Worm (Caenorhabditis elegans) whole organism, young adult: ENCODE data around the gene F57G4.1.
A peak's percentile ranks its signal among the peaks of the same experiment; 100 is the strongest.

Experiments
- B0336.3 ChIP-seq: fragments of 200-800 bp; sonication (Bioruptor generic); IDR thresholded peaks from 2 replicates; pipeline ENCODE4 v1.3.6; 2022; ENCODE audit warnings: missing genetic modification characterization, missing compliant biosample characterization
- F22D6.2 ChIP-seq: sonication (generic microtip); optimal IDR thresholded peaks from 2 replicates; lab custom pipeline; 2016; ENCODE audit warnings: mild to moderate bottlenecking, missing genetic modification characterization, missing compliant biosample characterization
- F23B12.7 ChIP-seq: sonication (generic microtip); optimal IDR thresholded peaks from 2 replicates; lab custom pipeline; 2017; ENCODE audit warnings: missing genetic modification characterization, mild to moderate bottlenecking, missing compliant biosample characterization, antibody characterized with exemption, moderate library complexity; ENCODE audit not compliant: insufficient read depth
- F39B2.1 ChIP-seq: fragments of 200-800 bp; sonication (Bioruptor generic); IDR thresholded peaks from 2 replicates; pipeline ENCODE4 v1.3.6; 2022; ENCODE audit warnings: missing genetic modification reagents, missing genetic modification characterization, missing compliant biosample characterization
- F55B11.4 ChIP-seq: sonication (generic microtip); optimal IDR thresholded peaks from 2 replicates; lab custom pipeline; 2016; ENCODE audit warnings: missing compliant biosample characterization, missing genetic modification characterization, borderline replicate concordance; ENCODE audit not compliant: insufficient read depth
- F57C9.4 ChIP-seq: sonication (generic microtip); optimal IDR thresholded peaks from 2 replicates; lab custom pipeline; 2017; ENCODE audit warnings: mild to moderate bottlenecking, missing genetic modification characterization, missing compliant biosample characterization
- Y56A3A.18 ChIP-seq: fragments of 200-800 bp; sonication (Bioruptor generic); IDR thresholded peaks from 2 replicates; pipeline ENCODE4 v1.3.6; 2022; ENCODE audit warnings: missing genetic modification reagents, missing genetic modification characterization, missing compliant biosample characterization
- Y95B8A.8 ChIP-seq: fragments of 200-800 bp; sonication (Bioruptor generic); IDR thresholded peaks from 2 replicates; pipeline ENCODE4 v1.3.6; 2022; ENCODE audit warnings: missing genetic modification reagents, missing genetic modification characterization, missing compliant biosample characterization
- ZK185.1 ChIP-seq: sonication (generic microtip); optimal IDR thresholded peaks from 2 replicates; lab custom pipeline; 2016; ENCODE audit warnings: mild to moderate bottlenecking, missing genetic modification characterization, missing compliant biosample characterization; ENCODE audit not compliant: poor library complexity, severe bottlenecking
- aptf-2 ChIP-seq: fragments of 200-800 bp; sonication (Bioruptor generic); conservative IDR thresholded peaks from 2 replicates; pipeline ENCODE4 v1.3.6; 2022; ENCODE audit warnings: missing genetic modification reagents, missing genetic modification characterization, missing compliant biosample characterization
- atf-7 ChIP-seq: sonication (generic microtip); optimal IDR thresholded peaks from 2 replicates; lab custom pipeline; 2017; ENCODE audit warnings: mild to moderate bottlenecking, missing genetic modification characterization, missing compliant biosample characterization
- attf-5 ChIP-seq: fragments of 200-800 bp; sonication (Bioruptor generic); optimal IDR thresholded peaks from 2 replicates; lab custom pipeline; 2018; ENCODE audit warnings: mild to moderate bottlenecking, missing genetic modification characterization, missing compliant biosample characterization
- cebp-1 ChIP-seq, 2 experiments: fragments of 200-800 bp in 1 of 2; sonication (Bioruptor generic) in 1 of 2; sonication (generic microtip) in 1 of 2; IDR thresholded peaks in 1 of 2; optimal IDR thresholded peaks in 1 of 2; 2 replicates each; pipeline versions ENCODE4 v1.3.6 to Lab custom; 2017 to 2022; ENCODE audit warnings: missing compliant biosample characterization in 2 of 2, missing genetic modification characterization in 2 of 2, mild to moderate bottlenecking in 1 of 2, missing genetic modification reagents in 1 of 2, moderate library complexity in 1 of 2
- dox-1 ChIP-seq: fragments of 200-800 bp; sonication (Bioruptor generic); IDR thresholded peaks from 2 replicates; pipeline ENCODE4 v1.3.6; 2022; ENCODE audit warnings: missing genetic modification reagents, missing genetic modification characterization, missing compliant biosample characterization
- dpl-1 ChIP-seq: fragments of 150-350 bp; optimal IDR thresholded peaks from 2 replicates; lab custom pipeline; 2014; ENCODE audit warnings: missing biosample characterization, missing genetic modification reagents, missing genetic modification characterization
- egl-44 ChIP-seq: fragments of 200-800 bp; sonication (Bioruptor generic); IDR thresholded peaks from 2 replicates; pipeline ENCODE4 v1.3.6; 2022; ENCODE audit warnings: missing genetic modification reagents, missing genetic modification characterization, missing compliant biosample characterization
- ets-4 ChIP-seq: fragments of 200-800 bp; sonication (Bioruptor generic); optimal IDR thresholded peaks from 2 replicates; lab custom pipeline; 2018; ENCODE audit warnings: mild to moderate bottlenecking, missing genetic modification characterization, missing compliant biosample characterization
- hlh-12 ChIP-seq: sonication (generic microtip); optimal IDR thresholded peaks from 2 replicates; lab custom pipeline; 2016; ENCODE audit warnings: missing genetic modification characterization, missing compliant biosample characterization
- hlh-26 ChIP-seq: fragments of 200-800 bp; sonication (Bioruptor generic); conservative IDR thresholded peaks from 2 replicates; pipeline ENCODE4 v1.3.6; 2022; ENCODE audit warnings: missing genetic modification reagents, missing genetic modification characterization, missing compliant biosample characterization
- hmg-1.2 ChIP-seq: fragments of 200-800 bp; sonication (Bioruptor generic); IDR thresholded peaks from 2 replicates; pipeline ENCODE4 v1.3.6; 2022; ENCODE audit warnings: missing genetic modification reagents, missing genetic modification characterization, missing compliant biosample characterization
- hmg-20 ChIP-seq: fragments of 200-800 bp; sonication (Bioruptor generic); IDR thresholded peaks from 2 replicates; pipeline ENCODE4 v1.3.6; 2022; ENCODE audit warnings: missing genetic modification reagents, missing genetic modification characterization, missing compliant biosample characterization
- lag-1 ChIP-seq: fragments of 200-800 bp; sonication (Bioruptor generic); IDR thresholded peaks from 2 replicates; pipeline ENCODE4 v1.3.6; 2022; ENCODE audit warnings: missing genetic modification reagents, missing genetic modification characterization, missing compliant biosample characterization
- let-607 ChIP-seq, 2 experiments: fragments of 200-800 bp in 1 of 2; sonication (Bioruptor generic) in 1 of 2; sonication (generic microtip) in 1 of 2; optimal IDR thresholded peaks; 2 replicates each; lab custom pipeline; 2016 to 2018; ENCODE audit warnings: mild to moderate bottlenecking in 2 of 2, missing compliant biosample characterization in 2 of 2, missing genetic modification characterization in 2 of 2, moderate library complexity in 2 of 2, missing genotype in 1 of 2
- lin-26 ChIP-seq: fragments of 200-800 bp; sonication (Bioruptor generic); IDR thresholded peaks from 2 replicates; pipeline ENCODE4 v1.3.6; 2022; ENCODE audit warnings: missing genetic modification reagents, missing genetic modification characterization, missing compliant biosample characterization
- lsy-27 ChIP-seq: sonication (generic microtip); optimal IDR thresholded peaks from 2 replicates; lab custom pipeline; 2017; ENCODE audit warnings: missing genetic modification characterization, mild to moderate bottlenecking, missing compliant biosample characterization, antibody characterized with exemption, missing genotype, borderline replicate concordance; ENCODE audit not compliant: insufficient read depth
- madf-10 ChIP-seq: sonication (generic microtip); optimal IDR thresholded peaks from 2 replicates; lab custom pipeline; 2016; ENCODE audit warnings: mild to moderate bottlenecking, missing genetic modification characterization, missing compliant biosample characterization
- mes-4 ChIP-seq: sonication (generic microtip); optimal IDR thresholded peaks from 2 replicates; lab custom pipeline; 2016; ENCODE audit warnings: missing genotype, missing genetic modification characterization, missing compliant biosample characterization
- nfya-1 ChIP-seq: sonication (generic microtip); optimal IDR thresholded peaks from 2 replicates; lab custom pipeline; 2017; ENCODE audit warnings: antibody characterized with exemption, missing compliant biosample characterization, missing genetic modification characterization, borderline replicate concordance; ENCODE audit not compliant: insufficient read depth
- nfyb-1 ChIP-seq: fragments of 200-800 bp; sonication (Bioruptor generic); IDR thresholded peaks from 2 replicates; pipeline ENCODE4 v1.3.6; 2022; ENCODE audit warnings: missing genetic modification reagents, missing genetic modification characterization, missing compliant biosample characterization
- nhr-80 ChIP-seq: sonication (generic microtip); optimal IDR thresholded peaks from 2 replicates; lab custom pipeline; 2016; ENCODE audit warnings: missing genetic modification characterization, missing compliant biosample characterization
- nhr-90 ChIP-seq: sonication (generic microtip); optimal IDR thresholded peaks from 2 replicates; lab custom pipeline; 2016; ENCODE audit warnings: missing genotype, mild to moderate bottlenecking, missing genetic modification characterization, missing compliant biosample characterization
- pha-4 ChIP-seq: fragments of 150-350 bp; sonication (generic microtip); optimal IDR thresholded peaks from 2 replicates; lab custom pipeline; 2014; ENCODE audit warnings: missing biosample characterization, missing genetic modification reagents, missing genetic modification characterization
- rpc-1 ChIP-seq, 2 experiments: fragments of 150-350 bp in 1 of 2; sonication (generic microtip) in 1 of 2; optimal IDR thresholded peaks; 2 replicates each; lab custom pipeline; 2014 to 2018; ENCODE audit warnings: missing biosample characterization in 1 of 2, missing genetic modification characterization in 1 of 2, missing genetic modification reagents in 1 of 2, missing genotype in 1 of 2
- snpc-4 ChIP-seq, 5 experiments: fragments of 150-350 bp in 1 of 5; sonication (generic microtip) in 4 of 5; optimal IDR thresholded peaks; 2 replicates each; lab custom pipeline; 2014 to 2018; ENCODE audit warnings: missing genetic modification characterization in 5 of 5, missing biosample characterization in 3 of 5, antibody characterized with exemption in 2 of 5, mild to moderate bottlenecking in 2 of 5, missing compliant biosample characterization in 2 of 5, missing genotype in 2 of 5, moderate library complexity in 2 of 5, missing genetic modification reagents in 1 of 5
- sptf-2 ChIP-seq: fragments of 200-800 bp; sonication (Bioruptor generic); optimal IDR thresholded peaks from 2 replicates; lab custom pipeline; 2018; ENCODE audit warnings: mild to moderate bottlenecking, missing genetic modification characterization, missing compliant biosample characterization
- tbp1 ChIP-seq: fragments of 200-800 bp; sonication (Bioruptor generic); optimal IDR thresholded peaks from 2 replicates; lab custom pipeline; 2018; ENCODE audit warnings: mild to moderate bottlenecking, missing genetic modification characterization, missing compliant biosample characterization
- unc-130 ChIP-seq: sonication (generic microtip); optimal IDR thresholded peaks from 2 replicates; lab custom pipeline; 2016; ENCODE audit warnings: missing genetic modification reagents, missing genetic modification characterization, missing compliant biosample characterization
- unc-62 ChIP-seq: fragments of 150-350 bp; optimal IDR thresholded peaks from 2 replicates; lab custom pipeline; 2014; ENCODE audit warnings: missing biosample characterization, missing genetic modification reagents, missing genetic modification characterization
- ztf-22 ChIP-seq: fragments of 200-800 bp; sonication (Bioruptor generic); optimal IDR thresholded peaks from 2 replicates; lab custom pipeline; 2018; ENCODE audit warnings: mild to moderate bottlenecking, missing genetic modification characterization, moderate library complexity, missing compliant biosample characterization
- ztf-25 ChIP-seq: fragments of 200-800 bp; sonication (Bioruptor generic); IDR thresholded peaks from 2 replicates; pipeline ENCODE4 v1.3.6; 2022; ENCODE audit warnings: missing genetic modification reagents, missing genetic modification characterization, missing compliant biosample characterization
- ztf-3 ChIP-seq: fragments of 200-800 bp; sonication (Bioruptor generic); optimal IDR thresholded peaks from 2 replicates; lab custom pipeline; 2018; ENCODE audit warnings: mild to moderate bottlenecking, missing genetic modification characterization, missing compliant biosample characterization
- ztf-6 ChIP-seq: fragments of 200-800 bp; sonication (Bioruptor generic); IDR thresholded peaks from 2 replicates; pipeline ENCODE4 v1.3.6; 2022; ENCODE audit warnings: missing genetic modification reagents, missing genetic modification characterization, missing compliant biosample characterization

The F57G4.1 gene

ce11 chrV:17658824-17659223, 35.5 kb downstream of the F57G4.1 start (continued):
- TF ChIP-seq mes-4 (tag; lab: Kevin White, UChicago) = no peak

ce11 chrV:17659228-17659627, 35.9 kb downstream of the F57G4.1 start, which contains the start of gene fbxa-108:
Gene fbxa-108 (minus strand): TSS chrV:17659385.
- TF ChIP-seq pha-4 (peak; percentile 82), lsy-27 (no peak), F39B2.1 (no peak), egl-44 (GFP tag; lab: Robert Waterston, UW) (0 out of 2 replicates have a peak, but pooled peaks have one; percentile 46), F55B11.4 (tag; lab: Kevin White, UChicago) (no peak), snpc-4 (GFP tag; optimal IDR thresholded peaks at IDR 0.05; lab: Kevin White, UChicago) (no peak), snpc-4 (tag; optimal IDR thresholded peaks at IDR 0.05; lab: Kevin White, UChicago) (peak in 3 of 4 experiments; percentile 45 to 71 (median 61)), nfyb-1 (GFP tag; lab: Robert Waterston, UW) (peak; percentile 60; the same call in 1 of the 2 replicates), attf-5 (peak; percentile 13), dox-1 (GFP tag; lab: Robert Waterston, UW) (peak; percentile 55; the same call in 1 of the 2 replicates), madf-10 (tag; lab: Kevin White, UChicago) (peak; percentile 33), ZK185.1 (tag; lab: Kevin White, UChicago) (no peak), let-607 (tag; optimal IDR thresholded peaks at IDR 0.05; lab: Kevin White, UChicago) (peak; percentile 14 to 35), unc-130 (GFP tag; lab: Kevin White, UChicago) (no peak), ets-4 (GFP tag; lab: Kevin White, UChicago) (peak; percentile 67), cebp-1 (GFP tag; IDR thresholded peaks at IDR 0.05; lab: Robert Waterston, UW) (peak; percentile 97), cebp-1 (tag; optimal IDR thresholded peaks at IDR 0.05; lab: Kevin White, UChicago) (peak; percentile 97), unc-62 (GFP tag; lab: Kevin White, UChicago) (peak; percentile 17), nhr-80 (tag; lab: Kevin White, UChicago) (peak; percentile 99), nfya-1 (tag; lab: Kevin White, UChicago) (no peak), hlh-12 (tag; lab: Kevin White, UChicago) (no peak), ztf-22 (GFP tag; lab: Kevin White, UChicago) (peak; percentile 79), Y56A3A.18 (GFP tag; lab: Robert Waterston, UW) (no peak), F23B12.7 (tag; lab: Kevin White, UChicago) (peak; percentile 10), B0336.3 (GFP tag; lab: Robert Waterston, UW) (peak; percentile 64), tbp1 (GFP tag; lab: Kevin White, UChicago) (peak; percentile 22), nhr-90 (tag; lab: Kevin White, UChicago) (peak; percentile 59), atf-7 (peak; percentile 78), F22D6.2 (peak; percentile 9)

ce11 chrV:17660003-17660402, 36.7 kb downstream of the F57G4.1 start, which contains the start of gene dgat-2:
Gene dgat-2 (plus strand): TSS chrV:17660303.
- no peak for TF ChIP-seq rpc-1 (optimal IDR thresholded peaks at IDR 0.05; lab: Kevin White, UChicago)
- TF ChIP-seq rpc-1 (tag; optimal IDR thresholded peaks at IDR 0.05; lab: Kevin White, UChicago) = peak; percentile 10
- no peak for TF ChIP-seq sptf-2 (GFP tag; lab: Kevin White, UChicago)

ce11 chrV:17662260-17662659, 38.9 kb downstream of the F57G4.1 start:
- TF ChIP-seq Y95B8A.8 (GFP tag; lab: Robert Waterston, UW) = no peak
- TF ChIP-seq lag-1 (GFP tag; lab: Robert Waterston, UW) = no peak
- TF ChIP-seq hlh-26 = no peak
- no peak for TF ChIP-seq lin-26 (GFP tag; lab: Robert Waterston, UW)
- TF ChIP-seq ztf-3 (GFP tag; lab: Kevin White, UChicago) = no peak
- no peak for TF ChIP-seq ztf-25 (GFP tag; lab: Robert Waterston, UW)
- TF ChIP-seq nhr-80 (tag; lab: Kevin White, UChicago) = peak; percentile 87
- TF ChIP-seq ztf-6 (GFP tag; lab: Robert Waterston, UW) = no peak
- no peak for TF ChIP-seq F57C9.4
- TF ChIP-seq pha-4 = no peak
- TF ChIP-seq hmg-1.2 (GFP tag; lab: Robert Waterston, UW) = no peak
- TF ChIP-seq aptf-2 (GFP tag; lab: Robert Waterston, UW) = no peak
- TF ChIP-seq dpl-1 (GFP tag; lab: Kevin White, UChicago) = no peak
- TF ChIP-seq F22D6.2 = no peak
- no peak for TF ChIP-seq B0336.3 (GFP tag; lab: Robert Waterston, UW)
- TF ChIP-seq hmg-20 (GFP tag; lab: Robert Waterston, UW) = no peak
